Fruit fly (Drosophila melanogaster) whole organism, embryonic: ENCODE results near the gene CRAT.

Source experiments
- CG10209 ChIP-seq: fragments of 200-800 bp; sonication (Bioruptor generic); optimal IDR thresholded peaks from 3 replicates; lab custom pipeline; 2017; ENCODE audit warnings: missing biosample characterization, mild to moderate bottlenecking, missing genetic modification characterization, missing genetic modification reagents
- CG10267 ChIP-seq: fragments of 200-800 bp; sonication (Bioruptor generic); optimal IDR thresholded peaks from 2 replicates; lab custom pipeline; 2018; ENCODE audit warnings: missing biosample characterization, mild to moderate bottlenecking, missing genetic modification characterization, moderate library complexity
- CG10654 ChIP-seq: fragments of 200-800 bp; sonication (Bioruptor generic); optimal IDR thresholded peaks from 2 replicates; lab custom pipeline; 2016; ENCODE audit warnings: missing biosample characterization, missing genetic modification characterization
- CG12236 ChIP-seq: fragments of 200-800 bp; sonication (Bioruptor generic); optimal IDR thresholded peaks from 2 replicates; lab custom pipeline; 2016; ENCODE audit warnings: missing biosample characterization, missing genetic modification characterization
- CG12942 ChIP-seq: fragments of 200-800 bp; sonication (Bioruptor generic); optimal IDR thresholded peaks from 3 replicates; lab custom pipeline; 2016; ENCODE audit warnings: missing biosample characterization, missing genetic modification characterization
- CG15269 ChIP-seq: fragments of 200-800 bp; sonication (Bioruptor generic); optimal IDR thresholded peaks from 2 replicates; lab custom pipeline; 2018; ENCODE audit warnings: missing biosample characterization, mild to moderate bottlenecking, missing genetic modification characterization, moderate library complexity
- CG1602 ChIP-seq: fragments of 200-800 bp; sonication (Bioruptor generic); optimal IDR thresholded peaks from 3 replicates; lab custom pipeline; 2016; ENCODE audit warnings: missing biosample characterization, missing genetic modification characterization
- CG16863 ChIP-seq: fragments of 200-800 bp; sonication (Bioruptor generic); optimal IDR thresholded peaks from 3 replicates; lab custom pipeline; 2016; ENCODE audit warnings: missing biosample characterization, missing genetic modification characterization
- CG17328 ChIP-seq: fragments of 200-800 bp; sonication (Bioruptor generic); IDR thresholded peaks from 2 replicates; pipeline ENCODE4 v1.3.6; 2022; ENCODE audit warnings: missing biosample characterization, missing genetic modification characterization
- CG17568 ChIP-seq: fragments of 200-800 bp; sonication (Bioruptor generic); optimal IDR thresholded peaks from 2 replicates; lab custom pipeline; 2018; ENCODE audit warnings: missing biosample characterization, mild to moderate bottlenecking, missing genetic modification characterization, moderate library complexity
- CG2116 ChIP-seq: fragments of 200-800 bp; sonication (Bioruptor generic); optimal IDR thresholded peaks from 3 replicates; lab custom pipeline; 2018; ENCODE audit warnings: missing biosample characterization, mild to moderate bottlenecking, missing genetic modification characterization
- CG32532 ChIP-seq: fragments of 200-800 bp; sonication (Bioruptor generic); IDR thresholded peaks from 2 replicates; pipeline ENCODE4 v1.3.6; 2022; ENCODE audit warnings: missing biosample characterization, missing genetic modification characterization
- CG34376 ChIP-seq: fragments of 200-800 bp; sonication (Bioruptor generic); optimal IDR thresholded peaks from 2 replicates; lab custom pipeline; 2018; ENCODE audit warnings: missing biosample characterization, mild to moderate bottlenecking, missing genetic modification characterization
- CG5180 ChIP-seq: fragments of 200-800 bp; sonication (Bioruptor generic); optimal IDR thresholded peaks from 3 replicates; lab custom pipeline; 2017; ENCODE audit warnings: missing biosample characterization, missing genetic modification characterization, mild to moderate bottlenecking, moderate library complexity, missing genetic modification reagents
- CG8089 ChIP-seq: fragments of 200-800 bp; sonication (Bioruptor generic); optimal IDR thresholded peaks from 3 replicates; lab custom pipeline; 2016; ENCODE audit warnings: missing biosample characterization, missing genetic modification characterization
- CG8290 ChIP-seq, 3 experiments: fragments of 200-800 bp; sonication (Bioruptor generic); optimal IDR thresholded peaks; 2 replicates each; lab custom pipeline; 2016 to 2019; ENCODE audit warnings: missing biosample characterization in 3 of 3, missing genetic modification characterization in 3 of 3, mild to moderate bottlenecking in 2 of 3, moderate library complexity in 1 of 3
- CG8388 ChIP-seq: fragments of 200-800 bp; sonication (Bioruptor generic); optimal IDR thresholded peaks from 2 replicates; lab custom pipeline; 2019; ENCODE audit warnings: missing biosample characterization, mild to moderate bottlenecking, missing genetic modification characterization, moderate library complexity
- CG9609 ChIP-seq: fragments of 200-800 bp; sonication (Bioruptor generic); optimal IDR thresholded peaks from 3 replicates; lab custom pipeline; 2016; ENCODE audit warnings: missing biosample characterization, missing genetic modification characterization
- CG9797 ChIP-seq: fragments of 200-800 bp; sonication (Bioruptor generic); optimal IDR thresholded peaks from 3 replicates; lab custom pipeline; 2018; ENCODE audit warnings: missing biosample characterization, mild to moderate bottlenecking, missing genetic modification characterization
- D19A ChIP-seq: fragments of 200-800 bp; optimal IDR thresholded peaks from 3 replicates; lab custom pipeline; 2019; ENCODE audit warnings: missing biosample characterization, mild to moderate bottlenecking, missing genetic modification characterization, moderate library complexity
- Dp ChIP-seq: fragments of 200-800 bp; sonication (Bioruptor generic); optimal IDR thresholded peaks from 2 replicates; lab custom pipeline; 2018; ENCODE audit warnings: missing biosample characterization, mild to moderate bottlenecking, missing genetic modification characterization, moderate library complexity
- Elba2 ChIP-seq: fragments of 200-800 bp; sonication (Bioruptor generic); optimal IDR thresholded peaks from 3 replicates; lab custom pipeline; 2016; ENCODE audit warnings: missing biosample characterization, missing genetic modification characterization
- Fer1 ChIP-seq: fragments of 200-800 bp; sonication (Bioruptor generic); optimal IDR thresholded peaks from 2 replicates; lab custom pipeline; 2017; ENCODE audit warnings: missing biosample characterization, mild to moderate bottlenecking, missing genetic modification characterization
- HHEX ChIP-seq: fragments of 200-800 bp; sonication (Bioruptor generic); optimal IDR thresholded peaks from 3 replicates; lab custom pipeline; 2017; ENCODE audit warnings: missing biosample characterization, mild to moderate bottlenecking, missing genetic modification characterization, missing genetic modification reagents
- HLHmδ ChIP-seq: fragments of 200-800 bp; sonication (Bioruptor generic); optimal IDR thresholded peaks from 2 replicates; lab custom pipeline; 2018; ENCODE audit warnings: missing biosample characterization, mild to moderate bottlenecking, missing genetic modification characterization, moderate library complexity
- Hmr ChIP-seq: fragments of 200-800 bp; sonication (Bioruptor generic); optimal IDR thresholded peaks from 3 replicates; lab custom pipeline; 2017; ENCODE audit warnings: mild to moderate bottlenecking, missing biosample characterization, missing genetic modification reagents, missing genetic modification characterization
- Hr3 ChIP-seq: fragments of 200-800 bp; sonication (Bioruptor generic); optimal IDR thresholded peaks from 3 replicates; lab custom pipeline; 2016; ENCODE audit warnings: missing biosample characterization, missing genetic modification characterization
- Med ChIP-seq: fragments of 200-800 bp; sonication (Bioruptor generic); peaks from one replicate; lab custom pipeline; 2016; ENCODE audit warnings: missing biosample characterization, missing genetic modification characterization, mild to moderate bottlenecking, inconsistent platforms, moderate library complexity
- Pdp1 ChIP-seq, 2 experiments: fragments of 200-800 bp; sonication (Bioruptor generic); optimal IDR thresholded peaks; 3 replicates each; lab custom pipeline; 2016; ENCODE audit warnings: missing biosample characterization in 2 of 2, missing genetic modification characterization in 2 of 2, mild to moderate bottlenecking in 1 of 2, moderate library complexity in 1 of 2
- Side ChIP-seq: fragments of 200-800 bp; sonication (Bioruptor generic); optimal IDR thresholded peaks from 2 replicates; lab custom pipeline; 2016; ENCODE audit warnings: missing biosample characterization, missing genetic modification characterization
- Ssrp ChIP-seq: fragments of 200-800 bp; sonication (Bioruptor generic); optimal IDR thresholded peaks from 2 replicates; lab custom pipeline; 2018; ENCODE audit warnings: missing biosample characterization, mild to moderate bottlenecking, missing genetic modification characterization, moderate library complexity
- abd-A ChIP-seq: fragments of 200-800 bp; sonication (Bioruptor generic); optimal IDR thresholded peaks from 3 replicates; lab custom pipeline; 2019; ENCODE audit warnings: missing biosample characterization, mild to moderate bottlenecking, missing genetic modification characterization, moderate library complexity
- crp ChIP-seq, 2 experiments: fragments of 200-800 bp; sonication (Bioruptor generic); optimal IDR thresholded peaks; 2 replicates in 1 of 2; 3 replicates in 1 of 2; lab custom pipeline; 2017; ENCODE audit warnings: missing biosample characterization in 2 of 2, missing genetic modification characterization in 2 of 2, mild to moderate bottlenecking in 1 of 2, moderate library complexity in 1 of 2
- danr ChIP-seq: fragments of 200-800 bp; sonication (Bioruptor generic); IDR thresholded peaks from 2 replicates; pipeline ENCODE4 v1.3.6; 2022; ENCODE audit warnings: missing biosample characterization, missing genetic modification characterization
- dm ChIP-seq: fragments of 200-800 bp; sonication (Bioruptor generic); optimal IDR thresholded peaks from 3 replicates; lab custom pipeline; 2016; ENCODE audit warnings: missing biosample characterization, missing genetic modification characterization
- esg ChIP-seq: fragments of 200-800 bp; sonication (Bioruptor generic); conservative IDR thresholded peaks from 2 replicates; pipeline ENCODE4 v1.3.6; 2022; ENCODE audit warnings: missing biosample characterization, missing genetic modification characterization
- fd102C ChIP-seq: fragments of 200-800 bp; sonication (Bioruptor generic); optimal IDR thresholded peaks from 2 replicates; lab custom pipeline; 2018; ENCODE audit warnings: missing biosample characterization, mild to moderate bottlenecking, missing genetic modification characterization, moderate library complexity
- fru ChIP-seq: fragments of >200 bp; optimal IDR thresholded peaks from 2 replicates; lab custom pipeline; 2017
- ftz-f1 ChIP-seq: fragments of 200-800 bp; sonication (Bioruptor generic); optimal IDR thresholded peaks from 2 replicates; lab custom pipeline; 2016; ENCODE audit warnings: missing biosample characterization, missing genetic modification characterization
- mam ChIP-seq: fragments of 200-800 bp; sonication (Bioruptor generic); optimal IDR thresholded peaks from 3 replicates; lab custom pipeline; 2016; ENCODE audit warnings: missing biosample characterization, missing genetic modification characterization
- nom ChIP-seq: fragments of 200-800 bp; sonication (Bioruptor generic); optimal IDR thresholded peaks from 2 replicates; lab custom pipeline; 2017; ENCODE audit warnings: missing biosample characterization, missing genetic modification characterization, mild to moderate bottlenecking, moderate library complexity, missing genetic modification reagents
- oc ChIP-seq: fragments of 200-800 bp; sonication (Bioruptor generic); optimal IDR thresholded peaks from 2 replicates; lab custom pipeline; 2018; ENCODE audit warnings: missing biosample characterization, mild to moderate bottlenecking, missing genetic modification characterization, moderate library complexity
- scrt ChIP-seq: fragments of 200-800 bp; sonication (Bioruptor generic); optimal IDR thresholded peaks from 2 replicates; lab custom pipeline; 2018; ENCODE audit warnings: missing biosample characterization, mild to moderate bottlenecking, missing genetic modification characterization, moderate library complexity
- sens ChIP-seq: fragments of 200-800 bp; sonication (Bioruptor generic); peaks from one replicate; lab custom pipeline; 2016; ENCODE audit warnings: missing biosample characterization, missing genetic modification characterization
- sob ChIP-seq: fragments of 200-800 bp; sonication (Bioruptor generic); IDR thresholded peaks from 2 replicates; pipeline ENCODE4 v1.3.6; 2022; ENCODE audit warnings: missing biosample characterization, missing genetic modification characterization
- tll ChIP-seq, 2 experiments: fragments of 200-800 bp in 1 of 2; fragments of >200 bp in 1 of 2; sonication (Bioruptor generic) in 1 of 2; optimal IDR thresholded peaks; 2 replicates each; lab custom pipeline; 2017 to 2019; ENCODE audit warnings: missing biosample characterization in 2 of 2, missing genetic modification characterization in 2 of 2, mild to moderate bottlenecking in 1 of 2, moderate library complexity in 1 of 2
- toy ChIP-seq: fragments of 200-800 bp; sonication (Bioruptor generic); IDR thresholded peaks from 2 replicates; pipeline ENCODE4 v1.3.6; 2022; ENCODE audit warnings: missing biosample characterization, missing genetic modification characterization

Gene CRAT

DNA sequence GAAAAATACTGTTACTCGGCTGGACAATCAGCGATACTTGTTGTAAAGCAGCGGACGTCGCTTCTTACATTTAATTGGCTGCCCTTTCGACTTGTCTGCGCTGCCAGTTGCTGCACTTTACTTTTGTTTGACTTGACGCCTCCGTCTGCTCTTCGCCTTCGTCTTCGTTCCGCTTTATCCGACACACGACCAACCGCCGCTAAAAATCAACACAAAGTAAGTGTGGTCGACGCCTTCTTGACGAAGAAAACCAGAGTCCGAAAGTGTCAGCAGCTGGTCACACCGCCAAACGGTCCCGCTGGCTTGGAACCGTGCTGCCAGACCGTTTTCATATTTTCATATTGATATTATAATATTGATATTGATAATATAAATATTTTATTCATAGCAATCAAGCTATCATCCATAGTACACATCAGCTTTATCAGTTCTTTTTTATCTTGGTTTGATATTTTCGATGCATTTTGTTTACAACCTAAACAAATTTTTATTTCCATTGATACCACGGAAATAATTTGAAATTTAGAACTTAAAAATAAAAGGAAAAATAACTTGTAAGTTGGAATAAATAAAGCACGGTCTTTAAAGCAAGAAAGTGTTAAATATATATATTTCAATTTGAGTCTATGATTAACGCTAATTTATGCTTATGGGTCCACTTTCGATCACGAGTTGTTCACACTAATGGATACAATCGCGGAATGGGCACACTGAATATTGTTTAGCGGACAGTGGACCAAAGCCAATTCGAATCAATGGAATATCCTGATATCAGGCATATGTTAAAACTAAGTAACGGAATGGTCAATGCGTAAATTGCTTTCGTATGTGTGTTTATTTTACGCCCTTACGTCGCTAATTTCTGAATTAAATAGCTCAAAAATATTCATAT lies 30.1 kb upstream of the CRAT start, which contains the start of gene Dmtn (continued):
- TF ChIP-seq toy (GFP tag; lab: Robert Waterston, UW) (no peak), CG8388 (GFP tag; lab: Kevin White, UChicago) (peak; percentile 30), CG2116 (no peak), fru (lab: Kevin White, UChicago) (no peak), dm (GFP tag; lab: Kevin White, UChicago) (peak; percentile 0), Hmr (peak; percentile 59), CG9609 (GFP tag; lab: Kevin White, UChicago) (no peak), sob (no peak), CG1602 (GFP tag; lab: Kevin White, UChicago) (peak; percentile 23), Pdp1 (GFP tag; optimal IDR thresholded peaks at IDR 0.05; lab: Kevin White, UChicago) (peak in 1 of 2 experiments; percentile 12), CG17568 (peak; percentile 37), D19A (tag; lab: Kevin White, UChicago) (no peak), nom (peak; percentile 49), CG15269 (tag; lab: Kevin White, UChicago) (peak; percentile 36), sens (GFP tag; lab: Kevin White, UChicago) (peak; percentile 68), Hr3 (GFP tag; lab: Kevin White, UChicago) (peak; percentile 3), CG34376 (peak; percentile 69), CG12942 (no peak), Side (GFP tag; lab: Kevin White, UChicago) (no peak), Med (GFP tag; lab: Kevin White, UChicago) (peak; percentile 95), CG17328 (GFP tag; lab: Robert Waterston, UW) (no peak), oc (tag; lab: Kevin White, UChicago) (peak; percentile 29), CG12236 (no peak), CG8290 (GFP tag; optimal IDR thresholded peaks at IDR 0.05; lab: Kevin White, UChicago) (peak; percentile 14), CG8290 (tag; optimal IDR thresholded peaks at IDR 0.05; lab: Kevin White, UChicago) (peak in 1 of 2 experiments; percentile 80), CG9797 (GFP tag; lab: Kevin White, UChicago) (peak; percentile 89), CG16863 (GFP tag; lab: Kevin White, UChicago) (peak; percentile 6), abd-A (no peak), mam (GFP tag; lab: Kevin White, UChicago) (peak; percentile 10), scrt (peak; percentile 35), Ssrp (peak; percentile 26), esg (no peak), ftz-f1 (GFP tag; lab: Kevin White, UChicago) (peak; percentile 68), crp (GFP tag; optimal IDR thresholded peaks at IDR 0.05; lab: Kevin White, UChicago) (peak in 1 of 2 experiments; percentile 7), Fer1 (GFP tag; lab: Kevin White, UChicago) (peak; percentile 39), HLHmδ (peak; percentile 93), Dp (GFP tag; lab: Kevin White, UChicago) (peak; percentile 23), Elba2 (GFP tag; lab: Kevin White, UChicago) (peak; percentile 43), fd102C (GFP tag; lab: Kevin White, UChicago) (peak; percentile 21), CG5180 (GFP tag; lab: Kevin White, UChicago) (no peak), CG8089 (GFP tag; lab: Kevin White, UChicago) (no peak), tll (GFP tag; optimal IDR thresholded peaks at IDR 0.05; lab: Kevin White, UChicago) (peak in 1 of 2 experiments; percentile 82), CG10267 (tag; lab: Kevin White, UChicago) (peak; percentile 46), CG32532 (GFP tag; lab: Robert Waterston, UW) (no peak), CG10209 (peak; percentile 48), danr (GFP tag; lab: Robert Waterston, UW) (no peak), HHEX (GFP tag; lab: Kevin White, UChicago) (peak; percentile 17), CG10654 (GFP tag; lab: Kevin White, UChicago) (peak; percentile 7)
